Worm (Caenorhabditis elegans) whole organism, L2 larva: ENCODE results near the gene C05E11.7.

Source experiments
- F13H6.1 ChIP-seq: sonication (generic microtip); optimal IDR thresholded peaks from 2 replicates; lab custom pipeline; 2016; ENCODE audit warnings: missing genetic modification characterization, missing compliant biosample characterization
- ZK546.5 ChIP-seq: sonication (generic microtip); optimal IDR thresholded peaks from 2 replicates; lab custom pipeline; 2017; ENCODE audit warnings: missing biosample characterization, missing genetic modification characterization
- ama-1 ChIP-seq: fragments of 150-350 bp; optimal IDR thresholded peaks from 2 replicates; lab custom pipeline; 2018; ENCODE audit warnings: inconsistent platforms
- ceh-82 ChIP-seq: fragments of 150-350 bp; optimal IDR thresholded peaks from 2 replicates; lab custom pipeline; 2014; ENCODE audit warnings: missing biosample characterization, missing genetic modification characterization
- egl-27 ChIP-seq: sonication (generic microtip); optimal IDR thresholded peaks from 3 replicates; lab custom pipeline; 2017; ENCODE audit warnings: missing biosample characterization, missing genetic modification reagents, missing genetic modification characterization
- lin-39 ChIP-seq: fragments of 150-350 bp; optimal IDR thresholded peaks from 2 replicates; lab custom pipeline; 2014; ENCODE audit warnings: missing biosample characterization, missing genetic modification reagents, missing genetic modification characterization
- mdl-1 ChIP-seq, 2 experiments: fragments of 150-350 bp in 1 of 2; sonication (generic microtip) in 1 of 2; optimal IDR thresholded peaks; 2 replicates each; lab custom pipeline; 2017; ENCODE audit warnings: missing biosample characterization in 2 of 2, missing genetic modification characterization in 2 of 2
- nhr-10 ChIP-seq: sonication (generic microtip); optimal IDR thresholded peaks from 2 replicates; lab custom pipeline; 2017; ENCODE audit warnings: missing biosample characterization, missing genetic modification characterization
- nhr-23 ChIP-seq: fragments of 150-350 bp; optimal IDR thresholded peaks from 2 replicates; lab custom pipeline; 2014; ENCODE audit warnings: missing biosample characterization, missing genetic modification reagents, missing genetic modification characterization
- nhr-25 ChIP-seq: fragments of 150-350 bp; sonication (generic microtip); optimal IDR thresholded peaks from 3 replicates; lab custom pipeline; 2014; ENCODE audit warnings: missing biosample characterization, missing genetic modification characterization
- unc-39 ChIP-seq: fragments of 150-350 bp; optimal IDR thresholded peaks from 2 replicates; lab custom pipeline; 2014; ENCODE audit warnings: missing biosample characterization, missing genetic modification characterization
- ztf-4 ChIP-seq: fragments of 150-350 bp; optimal IDR thresholded peaks from 2 replicates; lab custom pipeline; 2014; ENCODE audit warnings: missing biosample characterization, missing genetic modification characterization

- no peak for TF ChIP-seq ztf-4
- TF ChIP-seq mdl-1 (tag; optimal IDR thresholded peaks at IDR 0.05; lab: Kevin White, UChicago): no peak
- no peak for TF ChIP-seq egl-27
- TF ChIP-seq nhr-10: no peak
- TF ChIP-seq ama-1 (lab: Kevin White, UChicago): no peak
- no peak for TF ChIP-seq lin-39 (tag; lab: Kevin White, UChicago)
- TF ChIP-seq F13H6.1 (tag; lab: Kevin White, UChicago): no peak
- TF ChIP-seq unc-39: no peak
- TF ChIP-seq nhr-23 (tag; lab: Kevin White, UChicago): no peak
- no peak for TF ChIP-seq ceh-82
- no peak for TF ChIP-seq ZK546.5 (tag; lab: Kevin White, UChicago)
- no peak for TF ChIP-seq nhr-25 (tag; lab: Kevin White, UChicago)
These were observed 31.1 kb downstream of the C05E11.7 start, which contains the start of gene ham-2 for ce11 chrX:4554385-4554784.
